Fruit fly (Drosophila melanogaster) whole organism, prepupa: ENCODE measurements around the gene Tengl1.

Experiments
- CG11294 ChIP-seq: fragments of 200-800 bp; sonication (Bioruptor generic); IDR thresholded peaks from 2 replicates; pipeline ENCODE4 v1.3.6; 2022; ENCODE audit warnings: missing biosample characterization, missing genetic modification characterization
- CG31627 ChIP-seq: fragments of 200-800 bp; sonication (Bioruptor generic); optimal IDR thresholded peaks from 3 replicates; lab custom pipeline; 2016; ENCODE audit warnings: missing biosample characterization, missing genetic modification characterization
- Hr39 ChIP-seq: fragments of 200-800 bp; sonication (Bioruptor generic); optimal IDR thresholded peaks from 2 replicates; lab custom pipeline; 2016; ENCODE audit warnings: missing biosample characterization, missing genetic modification characterization

- TF ChIP-seq CG11294 (GFP tag; lab: Robert Waterston, UW) (no peak), Hr39 (no peak), CG31627 (GFP tag; lab: Kevin White, UChicago) (no peak)
These were observed 42.3 kb downstream of the Tengl1 start for dm6 chr2L:2198119-2198494.
